Worm (Caenorhabditis elegans) whole organism, L2 larva: ENCODE data around the gene ugt-41.

Experiments used
- alr-1 ChIP-seq: fragments of 150-350 bp; optimal IDR thresholded peaks from 2 replicates; lab custom pipeline; 2014; ENCODE audit warnings: missing biosample characterization, missing genetic modification characterization
- lin-13 ChIP-seq: fragments of 150-350 bp; optimal IDR thresholded peaks from 2 replicates; lab custom pipeline; 2014; ENCODE audit warnings: missing biosample characterization, missing genetic modification reagents, missing genetic modification characterization
- lin-39 ChIP-seq: fragments of 150-350 bp; optimal IDR thresholded peaks from 2 replicates; lab custom pipeline; 2014; ENCODE audit warnings: missing biosample characterization, missing genetic modification reagents, missing genetic modification characterization
- mdl-1 ChIP-seq, 2 experiments: fragments of 150-350 bp in 1 of 2; sonication (generic microtip) in 1 of 2; optimal IDR thresholded peaks; 2 replicates each; lab custom pipeline; 2017; ENCODE audit warnings: missing biosample characterization in 2 of 2, missing genetic modification characterization in 2 of 2
- nhr-12 ChIP-seq: fragments of 150-350 bp; optimal IDR thresholded peaks from 2 replicates; lab custom pipeline; 2014; ENCODE audit warnings: missing biosample characterization, missing genetic modification characterization
- nhr-237 ChIP-seq: fragments of 150-350 bp; optimal IDR thresholded peaks from 2 replicates; lab custom pipeline; 2014; ENCODE audit warnings: missing biosample characterization, missing genetic modification characterization
- nhr-77 ChIP-seq: fragments of 150-350 bp; optimal IDR thresholded peaks from 2 replicates; lab custom pipeline; 2014; ENCODE audit warnings: missing biosample characterization, missing genetic modification characterization
- unc-39 ChIP-seq: fragments of 150-350 bp; optimal IDR thresholded peaks from 2 replicates; lab custom pipeline; 2014; ENCODE audit warnings: missing biosample characterization, missing genetic modification characterization
- ztf-1 ChIP-seq: fragments of 200-800 bp; sonication (Bioruptor generic); conservative IDR thresholded peaks from 2 replicates; pipeline ENCODE4 v1.3.6; 2022; ENCODE audit warnings: missing genetic modification characterization, missing compliant biosample characterization
- ztf-11 ChIP-seq: sonication (generic microtip); optimal IDR thresholded peaks from 2 replicates; lab custom pipeline; 2017; ENCODE audit warnings: missing biosample characterization, missing genetic modification characterization
- ztf-4 ChIP-seq: fragments of 150-350 bp; optimal IDR thresholded peaks from 2 replicates; lab custom pipeline; 2014; ENCODE audit warnings: missing biosample characterization, missing genetic modification characterization

ce11 chrV:7209001-7209400 is 45.6 kb upstream of the ugt-41 start:
- TF ChIP-seq ztf-1 (GFP tag; lab: Robert Waterston, UW) (no peak), mdl-1 (tag; optimal IDR thresholded peaks at IDR 0.05; lab: Kevin White, UChicago) (no peak), unc-39 (tag; lab: Kevin White, UChicago) (no peak), alr-1 (no peak), ztf-11 (tag; lab: Kevin White, UChicago) (no peak), nhr-237 (tag; lab: Kevin White, UChicago) (no peak), nhr-77 (no peak), nhr-12 (tag; lab: Kevin White, UChicago) (no peak), lin-13 (no peak), ztf-4 (tag; lab: Kevin White, UChicago) (no peak), lin-39 (no peak)
